Worm (Caenorhabditis elegans) whole organism, early embryonic: ENCODE data around the gene hlh-31.

Source experiments
- ama-1 ChIP-seq: fragments of 150-350 bp; optimal IDR thresholded peaks from 2 replicates; lab custom pipeline; 2014
- ceh-13 ChIP-seq: fragments of 200-800 bp; sonication (Bioruptor generic); optimal IDR thresholded peaks from 2 replicates; lab custom pipeline; 2018; ENCODE audit warnings: mild to moderate bottlenecking, missing genetic modification characterization, missing compliant biosample characterization
- ceh-36 ChIP-seq: sonication (generic microtip); optimal IDR thresholded peaks from 2 replicates; lab custom pipeline; 2016; ENCODE audit warnings: missing genetic modification characterization, inconsistent platforms, missing compliant biosample characterization
- ets-7 ChIP-seq: sonication (generic microtip); optimal IDR thresholded peaks from 2 replicates; lab custom pipeline; 2016; ENCODE audit warnings: missing genotype, missing genetic modification characterization, missing compliant biosample characterization

DNA sequence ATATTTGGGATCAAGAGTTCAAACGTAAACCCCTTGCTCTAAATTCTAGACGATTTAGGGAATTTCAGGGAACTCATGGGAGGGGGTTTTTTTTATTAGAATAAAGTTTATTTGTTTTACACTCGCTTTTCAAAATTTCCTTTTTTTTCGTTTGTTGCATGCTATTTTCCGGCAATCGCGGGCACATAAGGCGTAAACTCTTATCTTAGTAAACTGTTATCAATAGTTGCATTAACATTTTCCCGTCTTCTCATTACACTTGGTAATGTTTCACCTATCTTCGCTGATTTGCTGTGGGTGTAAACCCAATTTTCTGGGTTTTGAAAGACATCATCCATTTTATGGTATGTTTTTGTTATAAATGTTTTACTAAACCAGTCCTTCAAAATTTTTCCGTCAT is 36.5 kb downstream of the hlh-31 start:
- TF ChIP-seq ama-1 (lab: Kevin White, UChicago) = no peak
- TF ChIP-seq ets-7 (tag; lab: Kevin White, UChicago) = no peak
- TF ChIP-seq ceh-13 = no peak
- TF ChIP-seq ceh-36 (tag; lab: Kevin White, UChicago) = no peak
